Fruit fly (Drosophila melanogaster) whole organism, wandering third instar larva: Measurements from ENCODE around the gene frtz.

Experiments used
- Abd-B ChIP-seq: fragments of >200 bp; optimal IDR thresholded peaks from 2 replicates; lab custom pipeline; 2017; ENCODE audit warnings: missing biosample characterization, missing genetic modification characterization
- CG32264 ChIP-seq: fragments of 200-800 bp; sonication (Bioruptor generic); optimal IDR thresholded peaks from 2 replicates; lab custom pipeline; 2016; ENCODE audit warnings: missing biosample characterization, missing genetic modification characterization
- CG9705 ChIP-seq: fragments of 200-800 bp; sonication (Bioruptor generic); optimal IDR thresholded peaks from 2 replicates; lab custom pipeline; 2018; ENCODE audit warnings: missing biosample characterization, mild to moderate bottlenecking, missing genetic modification characterization
- CrebA ChIP-seq: fragments of 200-800 bp; sonication (Bioruptor generic); optimal IDR thresholded peaks from 2 replicates; lab custom pipeline; 2016; ENCODE audit warnings: missing biosample characterization, mild to moderate bottlenecking, missing genetic modification characterization, borderline replicate concordance
- Dfd ChIP-seq: fragments of >200 bp; optimal IDR thresholded peaks from 2 replicates; lab custom pipeline; 2017; ENCODE audit warnings: missing biosample characterization, missing genetic modification characterization
- Dif ChIP-seq: fragments of 200-275, 200-300 bp; sonication (Bioruptor generic); optimal IDR thresholded peaks from 2 replicates; lab custom pipeline; 2018; ENCODE audit warnings: missing biosample characterization, missing genetic modification characterization; ENCODE audit not compliant: partially characterized antibody
- GATAd ChIP-seq: sonication (Bioruptor generic); optimal IDR thresholded peaks from 2 replicates; lab custom pipeline; 2016; ENCODE audit warnings: missing biosample characterization, missing genetic modification characterization
- HLH106 ChIP-seq: fragments of 200-800 bp; optimal IDR thresholded peaks from 3 replicates; lab custom pipeline; 2019; ENCODE audit warnings: missing biosample characterization, mild to moderate bottlenecking, missing genetic modification characterization, moderate library complexity
- Hnf4 ChIP-seq: fragments of 200-800 bp; sonication (Bioruptor generic); optimal IDR thresholded peaks from 2 replicates; lab custom pipeline; 2016; ENCODE audit warnings: missing biosample characterization, mild to moderate bottlenecking, missing genetic modification characterization
- Hr78 ChIP-seq: fragments of >200 bp; optimal IDR thresholded peaks from 2 replicates; lab custom pipeline; 2017; ENCODE audit warnings: missing biosample characterization, missing genetic modification characterization
- Hr83 ChIP-seq: fragments of 200-300 bp; sonication (Bioruptor generic); optimal IDR thresholded peaks from 2 replicates; lab custom pipeline; 2016; ENCODE audit warnings: missing biosample characterization, mild to moderate bottlenecking, missing genetic modification characterization, moderate library complexity; ENCODE audit not compliant: poor library complexity, severe bottlenecking
- Jra ChIP-seq: sonication (Bioruptor generic); optimal IDR thresholded peaks from 2 replicates; lab custom pipeline; 2016; ENCODE audit warnings: missing biosample characterization, missing genetic modification characterization
- Mio ChIP-seq: sonication (Bioruptor generic); optimal IDR thresholded peaks from 2 replicates; lab custom pipeline; 2016; ENCODE audit warnings: missing biosample characterization, missing genetic modification characterization
- Myc ChIP-seq: fragments of >200 bp; optimal IDR thresholded peaks from 2 replicates; lab custom pipeline; 2017
- N ChIP-seq: fragments of >200 bp; optimal IDR thresholded peaks from 2 replicates; lab custom pipeline; 2018; ENCODE audit warnings: missing biosample characterization, missing external identifiers, missing genetic modification characterization
- OdsH ChIP-seq: fragments of 200-800 bp; sonication (Bioruptor generic); optimal IDR thresholded peaks from 2 replicates; lab custom pipeline; 2016; ENCODE audit warnings: missing biosample characterization, mild to moderate bottlenecking, missing genetic modification characterization
- Rel ChIP-seq, 2 experiments: fragments of 200-800 bp; sonication (Bioruptor generic) in 1 of 2; optimal IDR thresholded peaks; 2 replicates in 1 of 2; 3 replicates in 1 of 2; lab custom pipeline; 2016 to 2019; ENCODE audit warnings: mild to moderate bottlenecking in 2 of 2, missing biosample characterization in 2 of 2, missing genetic modification characterization in 2 of 2, moderate library complexity in 1 of 2
- Sp1 ChIP-seq: fragments of 200-800 bp; sonication (Bioruptor generic); optimal IDR thresholded peaks from 3 replicates; lab custom pipeline; 2019; ENCODE audit warnings: missing biosample characterization, mild to moderate bottlenecking, missing genetic modification characterization, moderate library complexity
- Vsx2 ChIP-seq: fragments of 200-300, 225-300 bp; sonication (Bioruptor generic); optimal IDR thresholded peaks from 2 replicates; lab custom pipeline; 2018; ENCODE audit warnings: missing biosample characterization, missing genetic modification characterization; ENCODE audit not compliant: partially characterized antibody
- br ChIP-seq: fragments of 200-800 bp; sonication (Bioruptor generic); optimal IDR thresholded peaks from 2 replicates; lab custom pipeline; 2016; ENCODE audit warnings: missing biosample characterization, missing genetic modification characterization
- brk ChIP-seq: fragments of 200-800 bp; sonication (Bioruptor generic); optimal IDR thresholded peaks from 2 replicates; lab custom pipeline; 2016; ENCODE audit warnings: missing biosample characterization, mild to moderate bottlenecking, missing genetic modification characterization
- dl ChIP-seq, 2 experiments: fragments of 175-275, 200-275 bp in 1 of 2; fragments of 200-275 bp in 1 of 2; sonication (Bioruptor generic); optimal IDR thresholded peaks; lab custom pipeline; 2018; ENCODE audit warnings: mild to moderate bottlenecking in 2 of 2, missing biosample characterization in 2 of 2, missing genetic modification characterization in 2 of 2, moderate library complexity in 2 of 2; ENCODE audit not compliant: partially characterized antibody in 2 of 2, insufficient read depth in 1 of 2
- dmrt93B ChIP-seq: fragments of 200-800 bp; sonication (Bioruptor generic); optimal IDR thresholded peaks from 2 replicates; lab custom pipeline; 2018; ENCODE audit warnings: missing biosample characterization, mild to moderate bottlenecking, missing genetic modification characterization
- dsf ChIP-seq: sonication (Bioruptor generic); optimal IDR thresholded peaks from 2 replicates; lab custom pipeline; 2016; ENCODE audit warnings: missing biosample characterization, missing genetic modification characterization, borderline replicate concordance
- ey ChIP-seq: fragments of 200-800 bp; sonication (Bioruptor generic); optimal IDR thresholded peaks from 2 replicates; lab custom pipeline; 2016; ENCODE audit warnings: missing biosample characterization, missing genetic modification characterization
- foxo ChIP-seq, 2 experiments: fragments of 200-800 bp; sonication (Bioruptor generic); optimal IDR thresholded peaks; 2 replicates in 1 of 2; 3 replicates in 1 of 2; lab custom pipeline; 2016 to 2017; ENCODE audit warnings: missing biosample characterization in 2 of 2, missing genetic modification characterization in 2 of 2
- fru ChIP-seq: fragments of 200-800 bp; sonication (Bioruptor generic); optimal IDR thresholded peaks from 3 replicates; lab custom pipeline; 2016; ENCODE audit warnings: missing biosample characterization, mild to moderate bottlenecking, missing genetic modification characterization
- h ChIP-seq: fragments of 200-800 bp; sonication (Bioruptor generic); optimal IDR thresholded peaks from 3 replicates; lab custom pipeline; 2016; ENCODE audit warnings: missing biosample characterization, mild to moderate bottlenecking, missing genetic modification characterization
- jim ChIP-seq: fragments of 175-275, 200-325 bp; sonication (Bioruptor generic); optimal IDR thresholded peaks from 2 replicates; lab custom pipeline; 2016; ENCODE audit warnings: missing biosample characterization, mild to moderate bottlenecking, missing genetic modification characterization
- lola ChIP-seq: fragments of >200 bp; optimal IDR thresholded peaks from 2 replicates; lab custom pipeline; 2017; ENCODE audit warnings: missing biosample characterization, missing genetic modification characterization
- pan ChIP-seq: fragments of >200 bp; optimal IDR thresholded peaks from 2 replicates; lab custom pipeline; 2017
- psq ChIP-seq: fragments of 200-800 bp; sonication (Bioruptor generic); optimal IDR thresholded peaks from 3 replicates; lab custom pipeline; 2017; ENCODE audit warnings: missing biosample characterization, mild to moderate bottlenecking, missing genetic modification characterization, moderate library complexity
- rgr ChIP-seq: fragments of 200-800 bp; sonication (Bioruptor generic); optimal IDR thresholded peaks from 3 replicates; lab custom pipeline; 2016; ENCODE audit warnings: missing biosample characterization, mild to moderate bottlenecking, missing genetic modification characterization
- sage ChIP-seq: fragments of 200-800 bp; sonication (Bioruptor generic); optimal IDR thresholded peaks from 2 replicates; lab custom pipeline; 2016; ENCODE audit warnings: missing biosample characterization, mild to moderate bottlenecking, missing genetic modification characterization
- sv ChIP-seq: fragments of 200-800 bp; sonication (Bioruptor generic); optimal IDR thresholded peaks from 3 replicates; lab custom pipeline; 2016; ENCODE audit warnings: missing biosample characterization, missing genetic modification characterization
- tai ChIP-seq: sonication (Bioruptor generic); optimal IDR thresholded peaks from 2 replicates; lab custom pipeline; 2016; ENCODE audit warnings: missing biosample characterization, missing genetic modification characterization
- usp ChIP-seq: fragments of >200 bp; optimal IDR thresholded peaks from 2 replicates; lab custom pipeline; 2017; ENCODE audit warnings: missing biosample characterization, missing genetic modification characterization
- woc ChIP-seq: sonication (Bioruptor generic); optimal IDR thresholded peaks from 2 replicates; lab custom pipeline; 2016; ENCODE audit warnings: missing biosample characterization, mild to moderate bottlenecking, missing genetic modification characterization

frtz gene

DNA sequence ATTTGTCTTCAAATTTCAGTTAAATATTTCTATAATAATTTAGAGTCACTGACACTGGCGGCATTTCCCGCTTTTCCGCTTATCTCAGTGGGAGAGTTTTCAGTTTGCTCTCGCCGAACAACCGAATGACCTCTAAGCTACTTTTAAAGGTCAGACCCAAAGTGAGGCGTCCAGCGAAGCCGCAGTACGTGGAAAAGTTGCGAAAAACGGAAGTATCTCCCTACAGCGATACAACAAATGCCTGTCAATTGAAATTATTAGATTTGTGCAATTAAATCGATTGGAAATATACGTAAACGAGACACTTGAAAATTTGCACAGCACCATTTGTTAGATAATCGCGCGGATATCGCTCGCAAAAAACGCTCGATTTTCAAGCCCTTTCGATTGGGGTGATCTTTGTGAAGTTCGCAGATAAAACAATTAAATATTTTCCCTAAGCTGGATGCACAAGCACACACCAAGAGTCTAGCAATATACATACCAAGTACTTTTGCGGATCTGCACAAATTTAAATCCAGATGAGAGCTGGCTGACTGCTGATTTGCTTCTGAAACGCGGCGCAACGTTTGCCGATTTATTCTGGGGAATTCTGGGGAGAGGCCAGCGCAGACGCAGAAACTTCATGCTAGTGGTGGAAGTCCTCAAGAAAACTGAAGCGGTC, 11.6 kb upstream of the frtz start:
- TF ChIP-seq Dfd (no peak), dl (GFP tag; optimal IDR thresholded peaks at IDR 0.05; lab: Kevin White, UChicago; ENCODE audit: insufficient read depth in 1 of 2, partially characterized antibody in 2 of 2) (peak; percentile 54 to 61), Dif (peak; percentile 69), Hr83 (GFP tag; lab: Kevin White, UChicago) (peak; percentile 30)

- no peak for TF ChIP-seq foxo (GFP tag; optimal IDR thresholded peaks at IDR 0.05; lab: Kevin White, UChicago)
- no peak for TF ChIP-seq dl (GFP tag; optimal IDR thresholded peaks at IDR 0.05; lab: Kevin White, UChicago; ENCODE audit: insufficient read depth in 1 of 2, partially characterized antibody in 2 of 2)
- TF ChIP-seq dmrt93B (GFP tag; lab: Kevin White, UChicago), result no peak
- no peak for TF ChIP-seq OdsH
- TF ChIP-seq Myc, result no peak
- TF ChIP-seq jim, result no peak
- TF ChIP-seq CG9705 (GFP tag; lab: Kevin White, UChicago), result no peak
- TF ChIP-seq woc (GFP tag; lab: Kevin White, UChicago), result no peak
- TF ChIP-seq psq (GFP tag; lab: Kevin White, UChicago), result no peak
- TF ChIP-seq Vsx2, result no peak
- TF ChIP-seq Hr78 (GFP tag; lab: Kevin White, UChicago), result no peak
- TF ChIP-seq sage (GFP tag; lab: Kevin White, UChicago), result no peak
- no peak for TF ChIP-seq h
- no peak for TF ChIP-seq N (GFP tag; lab: Kevin White, UChicago)
Observed at dm6 chr2L:1724592-1724940, 8.9 kb upstream of the frtz start.

- no peak for TF ChIP-seq dsf (GFP tag; lab: Kevin White, UChicago)
- TF ChIP-seq tai (GFP tag; lab: Kevin White, UChicago), result no peak
- TF ChIP-seq Rel (GFP tag; optimal IDR thresholded peaks at IDR 0.05; lab: Kevin White, UChicago), result no peak
- TF ChIP-seq Rel (tag; optimal IDR thresholded peaks at IDR 0.05; lab: Kevin White, UChicago), result peak; percentile 87
- TF ChIP-seq woc (GFP tag; lab: Kevin White, UChicago), result no peak
- TF ChIP-seq N (GFP tag; lab: Kevin White, UChicago), result no peak
- TF ChIP-seq br (GFP tag; lab: Kevin White, UChicago), result no peak
- TF ChIP-seq Jra, result no peak
- peak; percentile 44 for TF ChIP-seq brk
- no peak for TF ChIP-seq sv (GFP tag; lab: Kevin White, UChicago)
- TF ChIP-seq psq (GFP tag; lab: Kevin White, UChicago), result no peak
- TF ChIP-seq Dif, result no peak
- TF ChIP-seq foxo (GFP tag; optimal IDR thresholded peaks at IDR 0.05; lab: Kevin White, UChicago), result peak in 1 of 2 experiments; percentile 15
- no peak for TF ChIP-seq sage (GFP tag; lab: Kevin White, UChicago)
- no peak for TF ChIP-seq Hnf4
- no peak for TF ChIP-seq CrebA
- no peak for TF ChIP-seq Dfd
- no peak for TF ChIP-seq fru (GFP tag; lab: Kevin White, UChicago)
- TF ChIP-seq HLH106 (tag; lab: Kevin White, UChicago), result peak; percentile 16
- TF ChIP-seq Mio, result no peak
- TF ChIP-seq h, result peak; percentile 17
- TF ChIP-seq ey (GFP tag; lab: Kevin White, UChicago), result no peak
- TF ChIP-seq Myc, result peak; percentile 10
- peak; percentile 45 for TF ChIP-seq rgr
- TF ChIP-seq dmrt93B (GFP tag; lab: Kevin White, UChicago), result no peak
- no peak for TF ChIP-seq Abd-B (GFP tag; lab: Kevin White, UChicago)
- TF ChIP-seq Vsx2, result no peak
- no peak for TF ChIP-seq jim
- no peak for TF ChIP-seq CG32264 (GFP tag; lab: Kevin White, UChicago)
- no peak for TF ChIP-seq usp (GFP tag; lab: Kevin White, UChicago)
- no peak for TF ChIP-seq Hr83 (GFP tag; lab: Kevin White, UChicago)
- no peak for TF ChIP-seq GATAd
- no peak for TF ChIP-seq dl (GFP tag; optimal IDR thresholded peaks at IDR 0.05; lab: Kevin White, UChicago; ENCODE audit: insufficient read depth in 1 of 2, partially characterized antibody in 2 of 2)
- no peak for TF ChIP-seq pan
- TF ChIP-seq CG9705 (GFP tag; lab: Kevin White, UChicago), result no peak
- TF ChIP-seq Hr78 (GFP tag; lab: Kevin White, UChicago), result no peak
- TF ChIP-seq OdsH, result no peak
- TF ChIP-seq lola (GFP tag; lab: Kevin White, UChicago), result no peak
- TF ChIP-seq Sp1, result peak; percentile 53
- TF ChIP-seq, all 38 proteins: peak for 8
Observed at dm6 chr2L:1723937-1724591, 8.4 kb upstream of the frtz start, which contains the start of gene Rim2. Gene Rim2, minus strand, starts transcription at chr2L:1724388.
